Worm (Caenorhabditis elegans) whole organism, L2 larva: ENCODE results near the gene nas-21.

Experiments
- ama-1 ChIP-seq: fragments of 150-350 bp; optimal IDR thresholded peaks from 2 replicates; lab custom pipeline; 2018; ENCODE audit warnings: inconsistent platforms
- lsy-2 ChIP-seq, 2 experiments: fragments of 150-350 bp in 1 of 2; sonication (generic microtip) in 1 of 2; optimal IDR thresholded peaks; 2 replicates each; lab custom pipeline; 2014 to 2017; ENCODE audit warnings: missing biosample characterization in 2 of 2, missing genetic modification characterization in 2 of 2

ce11 chrV:11450257-11450656, 22.1 kb upstream of the nas-21 start, which contains the start of gene col-156:
- TF ChIP-seq ama-1 (lab: Kevin White, UChicago), result no peak
- TF ChIP-seq lsy-2 (tag; optimal IDR thresholded peaks at IDR 0.05; lab: Kevin White, UChicago), result no peak
